Fruit fly (Drosophila melanogaster): ENCODE results near the gene CG2924.
A peak's percentile ranks its signal among the peaks of the same experiment; 100 is the strongest.

The CG2924 gene

dm6 chrX:2258602-2259233 lies 11.8 kb downstream of the CG2924 start:
- TF ChIP-seq CG32121 (GFP tag; IDR thresholded peaks at IDR 0.05) (peak; percentile 41; the same call in 1 of the 2 replicates), CG8301 (tag; optimal IDR thresholded peaks at IDR 0.05) (peak; percentile 27), CG4496 (GFP tag; IDR thresholded peaks at IDR 0.05) (peak; percentile 54; the same call in 2 of the 3 replicates), CG15710 (tag; optimal IDR thresholded peaks at IDR 0.05) (peak; percentile 19), CG8159 (tag; optimal IDR thresholded peaks at IDR 0.05) (peak; percentile 39), CG17806 (tag; optimal IDR thresholded peaks at IDR 0.05) (peak; percentile 25), fd96Ca (GFP tag; IDR thresholded peaks at IDR 0.05) (peak; percentile 58; the same call in 1 of the 3 replicates), Ets98B (GFP tag; IDR thresholded peaks at IDR 0.05) (no peak), Pif1A (GFP tag; optimal IDR thresholded peaks at IDR 0.05) (no peak), CG9948 (tag; optimal IDR thresholded peaks at IDR 0.05) (peak; percentile 6)

- TF ChIP-seq Ets98B (GFP tag; IDR thresholded peaks at IDR 0.05) (peak; percentile 22; the same call in 1 of the 2 replicates), EcR (GFP tag; optimal IDR thresholded peaks at IDR 0.05) (peak; percentile 68), CG32121 (GFP tag; IDR thresholded peaks at IDR 0.05) (no peak)
These were observed 15.5 kb downstream of the CG2924 start for dm6 chrX:2255035-2255434.

- TF ChIP-seq Ets98B (GFP tag; IDR thresholded peaks at IDR 0.05) (peak; percentile 73), CG15710 (tag; optimal IDR thresholded peaks at IDR 0.05) (no peak), CG32121 (GFP tag; IDR thresholded peaks at IDR 0.05) (peak; percentile 75), CG10348 (GFP tag; IDR thresholded peaks at IDR 0.05) (no peak), gl (tag; optimal IDR thresholded peaks at IDR 0.05) (no peak), CG4496 (GFP tag; IDR thresholded peaks at IDR 0.05) (peak; percentile 55; the same call in 1 of the 3 replicates), fd96Ca (GFP tag; IDR thresholded peaks at IDR 0.05) (peak; percentile 70; the same call in 2 of the 3 replicates)
These were observed 16.4 kb downstream of the CG2924 start, which contains the start of gene CG3091 for dm6 chrX:2254020-2254626. Gene CG3091 (minus strand): TSS chrX:2254197.

- TF ChIP-seq CG4496 (GFP tag; IDR thresholded peaks at IDR 0.05) (0 out of 3 replicates have a peak, but pooled peaks have one; percentile 21), D1 (tag; optimal IDR thresholded peaks at IDR 0.05) (no peak)
These were observed 18.9 kb downstream of the CG2924 start, which contains the start of gene CG3191 for dm6 chrX:2251688-2252087. Gene CG3191 (minus strand): TSS chrX:2251993.

dm6 chrX:2249763-2250162 lies 20.8 kb downstream of the CG2924 start, which contains the start of gene crn:
Gene crn (minus strand): TSS chrX:2249983.
- TF ChIP-seq CG13204 (GFP tag; optimal IDR thresholded peaks at IDR 0.05) (no peak), CG32121 (GFP tag; IDR thresholded peaks at IDR 0.05) (no peak), gl (tag; optimal IDR thresholded peaks at IDR 0.05) (no peak), CG9948 (tag; optimal IDR thresholded peaks at IDR 0.05) (no peak)

- TF ChIP-seq CG12605 (GFP tag; IDR thresholded peaks at IDR 0.05) (no peak), CG17806 (tag; optimal IDR thresholded peaks at IDR 0.05) (no peak), CG14655 (GFP tag; optimal IDR thresholded peaks at IDR 0.05) (no peak), CG13204 (GFP tag; optimal IDR thresholded peaks at IDR 0.05) (no peak), fd96Ca (GFP tag; IDR thresholded peaks at IDR 0.05) (no peak), Pif1A (GFP tag; optimal IDR thresholded peaks at IDR 0.05) (no peak), rn (GFP tag; IDR thresholded peaks at IDR 0.05) (no peak), Pif1B (GFP tag; optimal IDR thresholded peaks at IDR 0.05) (no peak), Snoo (tag; optimal IDR thresholded peaks at IDR 0.05) (no peak), EcR (GFP tag; optimal IDR thresholded peaks at IDR 0.05) (no peak), D1 (tag; optimal IDR thresholded peaks at IDR 0.05) (no peak), CG34367 (tag; optimal IDR thresholded peaks at IDR 0.05) (no peak), CG10348 (GFP tag; IDR thresholded peaks at IDR 0.05) (no peak), Ets98B (GFP tag; IDR thresholded peaks at IDR 0.05) (no peak), CG4496 (GFP tag; IDR thresholded peaks at IDR 0.05) (no peak), CG32121 (GFP tag; IDR thresholded peaks at IDR 0.05) (no peak), gl (tag; optimal IDR thresholded peaks at IDR 0.05) (no peak)
These were observed 24.6 kb downstream of the CG2924 start, which contains the start of gene Or2a for dm6 chrX:2245931-2246330. Gene Or2a (plus strand): TSS chrX:2246231.

dm6 chrX:2244753-2245152 lies 25.8 kb downstream of the CG2924 start:
- no peak for TF ChIP-seq Snoo (tag; optimal IDR thresholded peaks at IDR 0.05)
- no peak for TF ChIP-seq CG15710 (tag; optimal IDR thresholded peaks at IDR 0.05)
- TF ChIP-seq Pif1A (GFP tag; optimal IDR thresholded peaks at IDR 0.05): no peak
- TF ChIP-seq Pif1B (GFP tag; optimal IDR thresholded peaks at IDR 0.05): no peak
- no peak for TF ChIP-seq D1 (tag; optimal IDR thresholded peaks at IDR 0.05)
- no peak for TF ChIP-seq Ets98B (GFP tag; IDR thresholded peaks at IDR 0.05)
- TF ChIP-seq CG17806 (tag; optimal IDR thresholded peaks at IDR 0.05): no peak
- no peak for TF ChIP-seq CG32121 (GFP tag; IDR thresholded peaks at IDR 0.05)
- no peak for TF ChIP-seq CG8301 (tag; optimal IDR thresholded peaks at IDR 0.05)
- no peak for TF ChIP-seq gl (tag; optimal IDR thresholded peaks at IDR 0.05)
- no peak for TF ChIP-seq CG9948 (tag; optimal IDR thresholded peaks at IDR 0.05)
- TF ChIP-seq EcR (GFP tag; optimal IDR thresholded peaks at IDR 0.05): no peak
- no peak for TF ChIP-seq CG4496 (GFP tag; IDR thresholded peaks at IDR 0.05)
- no peak for TF ChIP-seq CG8159 (tag; optimal IDR thresholded peaks at IDR 0.05)
- TF ChIP-seq CG10348 (GFP tag; IDR thresholded peaks at IDR 0.05): no peak
- TF ChIP-seq CG34367 (tag; optimal IDR thresholded peaks at IDR 0.05): no peak
- no peak for TF ChIP-seq fd96Ca (GFP tag; IDR thresholded peaks at IDR 0.05)
